Fruit fly (Drosophila melanogaster) whole organism, prepupa: Measurements from ENCODE around the gene CG11426.

Experiments
- CG10669 ChIP-seq: fragments of 200-800 bp; sonication (Bioruptor generic); optimal IDR thresholded peaks from 3 replicates; lab custom pipeline; 2018; ENCODE audit warnings: missing biosample characterization, mild to moderate bottlenecking, missing genetic modification characterization, moderate library complexity
- CG1621 ChIP-seq: fragments of 200-800 bp; sonication (Bioruptor generic); optimal IDR thresholded peaks from 3 replicates; lab custom pipeline; 2018; ENCODE audit warnings: missing biosample characterization, mild to moderate bottlenecking, missing genetic modification characterization
- CG31627 ChIP-seq: fragments of 200-800 bp; sonication (Bioruptor generic); optimal IDR thresholded peaks from 3 replicates; lab custom pipeline; 2016; ENCODE audit warnings: missing biosample characterization, missing genetic modification characterization
- CG3919 ChIP-seq: fragments of 200-800 bp; sonication (Bioruptor generic); optimal IDR thresholded peaks from 3 replicates; lab custom pipeline; 2016; ENCODE audit warnings: missing biosample characterization, missing genetic modification characterization
- CG4318 ChIP-seq: fragments of 200-800 bp; sonication (Bioruptor generic); optimal IDR thresholded peaks from 3 replicates; lab custom pipeline; 2017; ENCODE audit warnings: missing biosample characterization, mild to moderate bottlenecking, missing genetic modification characterization
- CG6792 ChIP-seq: fragments of 200-800 bp; sonication (Bioruptor generic); optimal IDR thresholded peaks from 3 replicates; lab custom pipeline; 2016; ENCODE audit warnings: missing biosample characterization, missing genetic modification characterization
- CG6854 ChIP-seq: fragments of 200-800 bp; sonication (Bioruptor generic); optimal IDR thresholded peaks from 2 replicates; lab custom pipeline; 2017; ENCODE audit warnings: missing biosample characterization, mild to moderate bottlenecking, missing genetic modification characterization
- CG7368 ChIP-seq: fragments of 200-800 bp; sonication (Bioruptor generic); optimal IDR thresholded peaks from 3 replicates; lab custom pipeline; 2016; ENCODE audit warnings: missing biosample characterization, missing genetic modification characterization
- CG8319 ChIP-seq: fragments of 200-800 bp; sonication (Bioruptor generic); optimal IDR thresholded peaks from 3 replicates; lab custom pipeline; 2016; ENCODE audit warnings: missing biosample characterization, missing genetic modification characterization
- CG8632 ChIP-seq: fragments of 200-800 bp; sonication (Bioruptor generic); optimal IDR thresholded peaks from 3 replicates; lab custom pipeline; 2016; ENCODE audit warnings: missing biosample characterization, missing genetic modification characterization
- Eip93F ChIP-seq: fragments of 200-800 bp; sonication (Bioruptor generic); optimal IDR thresholded peaks from 2 replicates; lab custom pipeline; 2016; ENCODE audit warnings: missing biosample characterization, mild to moderate bottlenecking, missing genetic modification characterization
- Gug ChIP-seq: fragments of 200-800 bp; sonication (Bioruptor generic); IDR thresholded peaks from 2 replicates; pipeline ENCODE4 v1.3.6; 2022; ENCODE audit warnings: missing biosample characterization, missing genetic modification characterization
- Hr38 ChIP-seq: sonication (Bioruptor generic); optimal IDR thresholded peaks from 2 replicates; lab custom pipeline; 2016; ENCODE audit warnings: missing biosample characterization, missing genetic modification characterization
- Hr4 ChIP-seq: fragments of 200-800 bp; sonication (Bioruptor generic); optimal IDR thresholded peaks from 3 replicates; lab custom pipeline; 2016; ENCODE audit warnings: missing biosample characterization, missing genetic modification characterization
- Lpt ChIP-seq: fragments of 200-800 bp; sonication (Bioruptor generic); optimal IDR thresholded peaks from 3 replicates; lab custom pipeline; 2016; ENCODE audit warnings: missing biosample characterization, missing genetic modification characterization
- Smox ChIP-seq: fragments of 200-800 bp; sonication (Bioruptor generic); optimal IDR thresholded peaks from 3 replicates; lab custom pipeline; 2016; ENCODE audit warnings: missing biosample characterization, missing genetic modification characterization
- Sox102F ChIP-seq: fragments of 200-800 bp; sonication (Bioruptor generic); optimal IDR thresholded peaks from 2 replicates; lab custom pipeline; 2016; ENCODE audit warnings: missing biosample characterization, mild to moderate bottlenecking, missing genetic modification characterization
- Sox15 ChIP-seq: fragments of 200-800 bp; sonication (Bioruptor generic); optimal IDR thresholded peaks from 3 replicates; lab custom pipeline; 2016; ENCODE audit warnings: missing biosample characterization, missing genetic modification characterization
- achi ChIP-seq: fragments of 200-800 bp; sonication (Bioruptor generic); optimal IDR thresholded peaks from 3 replicates; lab custom pipeline; 2016; ENCODE audit warnings: missing biosample characterization, missing genetic modification characterization
- acj6 ChIP-seq: fragments of 200-800 bp; sonication (Bioruptor generic); optimal IDR thresholded peaks from 3 replicates; lab custom pipeline; 2016; ENCODE audit warnings: missing biosample characterization, missing genetic modification characterization
- cyc ChIP-seq: fragments of 200-800 bp; sonication (Bioruptor generic); optimal IDR thresholded peaks from 3 replicates; lab custom pipeline; 2016; ENCODE audit warnings: missing biosample characterization, missing genetic modification characterization
- dsx ChIP-seq: fragments of 200-800 bp; optimal IDR thresholded peaks from 3 replicates; lab custom pipeline; 2019; ENCODE audit warnings: missing biosample characterization, mild to moderate bottlenecking, missing genetic modification characterization, moderate library complexity; ENCODE audit not compliant: poor library complexity, severe bottlenecking
- esn ChIP-seq: fragments of 200-800 bp; sonication (Bioruptor generic); optimal IDR thresholded peaks from 2 replicates; lab custom pipeline; 2016; ENCODE audit warnings: missing biosample characterization, mild to moderate bottlenecking, missing genetic modification characterization, moderate library complexity
- fd59A ChIP-seq: fragments of 200-800 bp; sonication (Bioruptor generic); optimal IDR thresholded peaks from 2 replicates; lab custom pipeline; 2017; ENCODE audit warnings: missing biosample characterization, mild to moderate bottlenecking, missing genetic modification characterization, missing genetic modification reagents
- net ChIP-seq: fragments of 200-800 bp; sonication (Bioruptor generic); optimal IDR thresholded peaks from 3 replicates; lab custom pipeline; 2016; ENCODE audit warnings: missing biosample characterization, missing genetic modification characterization
- pdm3 ChIP-seq: fragments of 200-800 bp; sonication (Bioruptor generic); optimal IDR thresholded peaks from 3 replicates; lab custom pipeline; 2016; ENCODE audit warnings: missing biosample characterization, missing genetic modification characterization
- spab ChIP-seq: fragments of 200-800 bp; sonication (Bioruptor generic); optimal IDR thresholded peaks from 2 replicates; lab custom pipeline; 2017; ENCODE audit warnings: missing biosample characterization, mild to moderate bottlenecking, missing genetic modification characterization, missing genetic modification reagents
- ss ChIP-seq, 2 experiments: fragments of 200-800 bp; sonication (Bioruptor generic); optimal IDR thresholded peaks; 2 replicates in 1 of 2; 3 replicates in 1 of 2; lab custom pipeline; 2017 to 2018; ENCODE audit warnings: mild to moderate bottlenecking in 2 of 2, missing biosample characterization in 2 of 2, missing genetic modification characterization in 2 of 2, moderate library complexity in 1 of 2
- svp ChIP-seq: fragments of 200-800 bp; sonication (Bioruptor generic); peaks from one replicate; lab custom pipeline; 2016; ENCODE audit warnings: missing biosample characterization, missing genetic modification characterization
- topi ChIP-seq: fragments of 200-800 bp; sonication (Bioruptor generic); optimal IDR thresholded peaks from 3 replicates; lab custom pipeline; 2016; ENCODE audit warnings: missing biosample characterization, missing genetic modification characterization
- vri ChIP-seq: fragments of 200-800 bp; sonication (Bioruptor generic); optimal IDR thresholded peaks from 3 replicates; lab custom pipeline; 2016; ENCODE audit warnings: missing biosample characterization, mild to moderate bottlenecking, missing genetic modification characterization

Gene CG11426

DNA sequence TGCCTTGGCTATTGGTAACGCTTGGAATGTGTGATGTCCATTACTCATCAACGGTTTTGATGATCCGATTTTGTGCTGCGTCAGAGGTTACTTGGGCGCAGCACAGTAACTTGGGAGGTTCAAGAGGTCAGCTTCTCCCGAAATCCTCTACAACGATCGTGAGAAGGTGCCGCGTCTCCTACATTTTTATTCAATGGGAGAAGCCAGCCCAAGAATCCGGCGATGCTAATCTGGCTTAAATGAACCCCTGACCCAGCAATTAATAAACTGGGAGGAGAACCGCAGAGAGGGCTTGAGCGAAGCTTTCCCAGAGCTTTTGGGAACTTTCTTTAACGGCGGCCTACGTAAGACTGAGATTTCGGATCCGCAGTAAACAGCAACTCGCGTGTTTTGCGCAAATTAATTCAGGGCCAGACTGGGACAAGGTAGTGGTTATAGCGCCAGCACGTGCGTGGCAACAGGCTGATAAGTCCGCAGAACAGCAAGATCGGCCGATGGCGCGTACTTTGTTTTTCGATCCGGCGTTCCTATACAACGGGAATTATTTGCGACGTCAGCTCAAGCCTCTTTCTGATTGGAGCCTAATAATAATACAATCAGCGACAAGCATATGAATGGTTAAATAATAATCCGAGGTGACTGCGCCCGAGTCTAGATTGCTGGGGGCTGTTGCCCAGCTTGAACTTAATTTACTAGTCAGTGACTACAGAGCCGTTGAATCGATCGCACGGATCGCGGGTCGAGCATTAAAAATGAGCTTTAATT, 3.9 kb downstream of the CG11426 start, which contains the start of gene CG11425:
Gene CG11425, plus strand, starts transcription at position 715 of the 765 bp plus-strand sequence.
- TF ChIP-seq vri (GFP tag; lab: Kevin White, UChicago) (peak; percentile 29), svp (GFP tag; lab: Kevin White, UChicago) (peak; percentile 97), CG6792 (GFP tag; lab: Kevin White, UChicago) (no peak)

DNA sequence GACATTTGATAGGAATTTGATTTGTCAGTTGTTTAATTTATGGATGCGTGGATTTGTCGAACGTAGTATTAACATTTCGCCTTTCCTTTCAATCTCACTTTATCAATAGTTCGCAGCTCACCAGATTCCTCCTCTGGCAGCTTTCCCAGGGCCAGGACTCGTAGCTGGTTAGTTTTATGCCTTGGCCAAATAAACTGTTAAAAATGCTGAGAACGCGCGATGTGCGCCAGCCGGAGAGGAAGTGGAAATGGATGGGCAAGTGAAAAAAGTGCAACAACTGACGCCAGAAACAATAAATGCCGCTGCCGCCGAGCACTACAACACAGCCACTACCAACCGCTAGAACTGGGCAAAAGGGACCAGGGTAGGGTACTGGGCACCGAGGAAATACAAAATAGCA, 13.1 kb downstream of the CG11426 start:
- TF ChIP-seq Sox15 (GFP tag; lab: Kevin White, UChicago) (no peak), Eip93F (GFP tag; lab: Kevin White, UChicago) (no peak), cyc (GFP tag; lab: Kevin White, UChicago) (no peak), spab (GFP tag; lab: Kevin White, UChicago) (no peak), CG6854 (GFP tag; lab: Kevin White, UChicago) (no peak), Hr38 (no peak), net (no peak), CG1621 (tag; lab: Kevin White, UChicago) (no peak)

DNA sequence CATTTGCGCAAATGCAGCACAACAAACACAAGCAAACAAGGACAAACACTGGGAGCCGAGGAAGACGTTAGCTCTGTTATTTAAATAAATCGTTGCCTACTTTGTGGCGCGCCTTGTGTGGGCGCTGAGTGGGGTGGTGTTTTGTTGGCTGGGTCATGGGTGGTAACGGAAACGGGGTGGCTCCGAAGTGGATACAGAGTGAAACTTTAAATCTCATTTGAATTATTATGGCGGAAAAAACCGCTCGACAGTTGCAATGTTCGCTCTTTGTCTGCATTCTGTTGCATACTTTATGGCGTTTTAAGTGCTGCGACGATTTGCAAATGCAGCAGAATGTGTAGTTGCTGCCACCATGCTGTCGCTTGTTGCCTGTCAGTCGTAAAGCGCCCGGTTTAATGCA, 27.2 kb downstream of the CG11426 start:
- TF ChIP-seq topi (no peak), fd59A (GFP tag; lab: Kevin White, UChicago) (no peak), CG6854 (GFP tag; lab: Kevin White, UChicago) (no peak), CG3919 (GFP tag; lab: Kevin White, UChicago) (no peak), dsx (GFP tag; lab: Kevin White, UChicago) (no peak), Gug (no peak), Smox (GFP tag; lab: Kevin White, UChicago) (no peak), ss (GFP tag; optimal IDR thresholded peaks at IDR 0.05; lab: Kevin White, UChicago) (no peak), Sox102F (no peak), pdm3 (GFP tag; lab: Kevin White, UChicago) (no peak), Lpt (no peak), CG4318 (no peak), Hr4 (no peak)

DNA sequence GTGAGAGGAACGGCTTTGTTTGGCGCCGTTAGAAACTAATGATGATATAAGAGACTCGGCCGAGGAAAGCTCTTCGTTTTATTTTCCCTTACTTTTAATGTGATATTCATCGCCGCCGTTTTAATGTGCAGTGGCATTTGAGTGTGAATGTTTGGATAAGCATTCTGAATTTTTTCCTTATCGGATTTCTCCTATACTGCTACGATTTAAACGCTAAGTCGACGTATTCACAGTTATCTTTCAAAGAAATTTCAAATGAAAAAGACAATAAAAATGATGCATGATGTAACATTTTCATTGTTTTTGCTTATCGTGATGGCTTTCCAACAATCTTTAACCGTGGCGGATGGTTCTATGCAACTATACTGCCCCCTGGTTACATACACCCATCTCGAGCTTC, 30.9 kb downstream of the CG11426 start, which contains the start of gene CG43312:
Gene CG43312, plus strand, starts transcription at position 301 of the 400 bp plus-strand sequence.
- TF ChIP-seq pdm3 (GFP tag; lab: Kevin White, UChicago) (no peak), esn (GFP tag; lab: Kevin White, UChicago) (no peak), Hr4 (no peak), CG8632 (GFP tag; lab: Kevin White, UChicago) (no peak)

DNA sequence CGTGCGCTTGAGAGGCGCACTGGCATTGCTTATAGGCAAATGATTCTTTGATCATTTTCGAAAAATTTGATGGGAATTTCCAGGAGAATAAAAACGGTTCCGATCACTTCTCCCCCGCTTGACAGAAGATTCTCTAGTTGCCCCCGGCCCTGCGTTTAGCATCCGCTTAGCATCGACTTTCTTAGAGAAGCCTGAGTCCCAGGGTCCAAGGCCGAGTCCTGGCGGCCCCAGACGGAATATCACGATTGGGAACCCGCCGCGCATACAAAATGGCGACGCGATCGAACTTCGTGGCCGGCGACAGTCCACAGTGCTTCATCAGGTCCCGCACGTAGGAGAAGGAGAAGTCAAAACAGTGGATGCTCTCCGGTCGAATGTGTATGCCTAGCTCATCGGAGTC, 33.4 kb downstream of the CG11426 start, which contains the start of gene CG43331:
Gene CG43331, minus strand, starts transcription at position 101 of the 400 bp plus-strand sequence.
- TF ChIP-seq pdm3 (GFP tag; lab: Kevin White, UChicago) (no peak), dsx (GFP tag; lab: Kevin White, UChicago) (no peak), CG8319 (GFP tag; lab: Kevin White, UChicago) (no peak), Hr4 (no peak), CG10669 (no peak), acj6 (no peak), esn (GFP tag; lab: Kevin White, UChicago) (no peak), cyc (GFP tag; lab: Kevin White, UChicago) (no peak), CG31627 (GFP tag; lab: Kevin White, UChicago) (no peak), CG7368 (GFP tag; lab: Kevin White, UChicago) (no peak), svp (GFP tag; lab: Kevin White, UChicago) (no peak), achi (GFP tag; lab: Kevin White, UChicago) (no peak)
